Worm (Caenorhabditis elegans) whole organism, L3 larva: Measurements from ENCODE around the gene E04D5.5.
A peak's percentile ranks its signal among the peaks of the same experiment; 100 is the strongest.

Experiments used
- ZK546.5 ChIP-seq: sonication (generic microtip); optimal IDR thresholded peaks from 2 replicates; lab custom pipeline; 2017; ENCODE audit warnings: missing biosample characterization, missing genetic modification characterization
- aly-2 ChIP-seq: fragments of 150-350 bp; optimal IDR thresholded peaks from 2 replicates; lab custom pipeline; 2014; ENCODE audit warnings: missing biosample characterization, missing genetic modification characterization
- ama-1 ChIP-seq: fragments of 150-350 bp; optimal IDR thresholded peaks from 2 replicates; lab custom pipeline; 2018
- ceh-16 ChIP-seq: sonication (generic microtip); optimal IDR thresholded peaks from 2 replicates; lab custom pipeline; 2017; ENCODE audit warnings: missing biosample characterization, missing genetic modification characterization
- ceh-28 ChIP-seq: fragments of 150-350 bp; optimal IDR thresholded peaks from 2 replicates; lab custom pipeline; 2014; ENCODE audit warnings: missing biosample characterization, missing genetic modification reagents, missing genetic modification characterization
- egl-27 ChIP-seq: sonication (generic microtip); optimal IDR thresholded peaks from 4 replicates; lab custom pipeline; 2017; ENCODE audit warnings: missing biosample characterization, missing genetic modification reagents, missing genetic modification characterization
- egl-5 ChIP-seq: fragments of 150-350 bp; optimal IDR thresholded peaks from 2 replicates; lab custom pipeline; 2017; ENCODE audit warnings: missing biosample characterization, missing genetic modification reagents, missing genetic modification characterization, inconsistent platforms
- elt-2 ChIP-seq: sonication (generic microtip); optimal IDR thresholded peaks from 2 replicates; lab custom pipeline; 2016; ENCODE audit warnings: missing genetic modification reagents, mild to moderate bottlenecking, missing genetic modification characterization, missing compliant biosample characterization
- elt-3 ChIP-seq, 3 experiments: fragments of 150-350 bp in 1 of 3; sonication (generic microtip) in 2 of 3; optimal IDR thresholded peaks; 2 replicates in 2 of 3; 4 replicates in 1 of 3; lab custom pipeline; 2014 to 2017; ENCODE audit warnings: missing biosample characterization in 3 of 3, missing genetic modification characterization in 3 of 3
- eor-1 ChIP-seq, 2 experiments: fragments of 150-350 bp; optimal IDR thresholded peaks; 2 replicates each; lab custom pipeline; 2014 to 2018; ENCODE audit warnings: missing biosample characterization in 2 of 2, missing genetic modification characterization in 2 of 2
- fkh-10 ChIP-seq: sonication (generic microtip); optimal IDR thresholded peaks from 2 replicates; lab custom pipeline; 2017; ENCODE audit warnings: missing biosample characterization, missing genetic modification reagents, missing genetic modification characterization
- jun-1 ChIP-seq: fragments of 150-350 bp; optimal IDR thresholded peaks from 2 replicates; lab custom pipeline; 2014; ENCODE audit warnings: missing biosample characterization, missing genetic modification reagents, missing genetic modification characterization
- lin-15B ChIP-seq: fragments of 150-350 bp; optimal IDR thresholded peaks from 2 replicates; lab custom pipeline; 2014; ENCODE audit warnings: missing biosample characterization, missing genetic modification characterization
- lin-39 ChIP-seq: fragments of 150-350 bp; optimal IDR thresholded peaks from 2 replicates; lab custom pipeline; 2018; ENCODE audit warnings: missing biosample characterization, missing genetic modification reagents, missing genetic modification characterization
- lsy-12 ChIP-seq: sonication (generic microtip); optimal IDR thresholded peaks from 2 replicates; lab custom pipeline; 2016; ENCODE audit warnings: mild to moderate bottlenecking, missing genetic modification characterization, missing compliant biosample characterization
- mdl-1 ChIP-seq: fragments of 150-350 bp; optimal IDR thresholded peaks from 2 replicates; lab custom pipeline; 2014; ENCODE audit warnings: missing biosample characterization, missing genetic modification characterization
- mml-1 ChIP-seq: fragments of 150-350 bp; sonication (generic microtip); optimal IDR thresholded peaks from 3 replicates; lab custom pipeline; 2014; ENCODE audit warnings: missing biosample characterization, missing genetic modification characterization
- nfya-1 ChIP-seq: sonication (generic microtip); optimal IDR thresholded peaks from 2 replicates; lab custom pipeline; 2017; ENCODE audit warnings: missing genetic modification characterization, mild to moderate bottlenecking, missing compliant biosample characterization, antibody characterized with exemption, moderate library complexity; ENCODE audit not compliant: insufficient read depth
- nhr-11 ChIP-seq: fragments of 150-350 bp; optimal IDR thresholded peaks from 2 replicates; lab custom pipeline; 2014; ENCODE audit warnings: missing biosample characterization, missing genetic modification characterization
- nhr-23 ChIP-seq: fragments of 150-350 bp; optimal IDR thresholded peaks from 2 replicates; lab custom pipeline; 2014; ENCODE audit warnings: missing biosample characterization, missing genetic modification reagents, missing genetic modification characterization
- nhr-237 ChIP-seq: fragments of 150-350 bp; optimal IDR thresholded peaks from 2 replicates; lab custom pipeline; 2014; ENCODE audit warnings: missing biosample characterization, missing genetic modification characterization
- nhr-25 ChIP-seq: sonication (generic microtip); optimal IDR thresholded peaks from 2 replicates; lab custom pipeline; 2017; ENCODE audit warnings: missing biosample characterization, missing genetic modification characterization
- nhr-77 ChIP-seq: fragments of 150-350 bp; optimal IDR thresholded peaks from 2 replicates; lab custom pipeline; 2014; ENCODE audit warnings: missing biosample characterization, missing genetic modification characterization
- pha-4 ChIP-seq: fragments of 150-350 bp; optimal IDR thresholded peaks from 2 replicates; lab custom pipeline; 2014; ENCODE audit warnings: missing biosample characterization, missing genetic modification reagents, missing genetic modification characterization
- pqm-1 ChIP-seq: fragments of 150-350 bp; optimal IDR thresholded peaks from 2 replicates; lab custom pipeline; 2017; ENCODE audit warnings: missing biosample characterization, missing genetic modification characterization, inconsistent platforms
- sea-2 ChIP-seq: fragments of 150-350 bp; sonication (generic microtip); optimal IDR thresholded peaks from 4 replicates; lab custom pipeline; 2014; ENCODE audit warnings: missing biosample characterization, missing genetic modification reagents, missing genetic modification characterization
- skn-1 ChIP-seq: fragments of 150-350 bp; optimal IDR thresholded peaks from 2 replicates; lab custom pipeline; 2014; ENCODE audit warnings: missing biosample characterization, missing genetic modification characterization
- tbx-2 ChIP-seq: sonication (generic microtip); optimal IDR thresholded peaks from 2 replicates; lab custom pipeline; 2016; ENCODE audit warnings: mild to moderate bottlenecking, missing genetic modification characterization, missing compliant biosample characterization
- unc-62 ChIP-seq: fragments of 150-350 bp; sonication (generic microtip); optimal IDR thresholded peaks from 4 replicates; lab custom pipeline; 2014; ENCODE audit warnings: missing biosample characterization, missing genetic modification reagents, missing genetic modification characterization
- zag-1 ChIP-seq: fragments of 150-350 bp; optimal IDR thresholded peaks from 2 replicates; lab custom pipeline; 2014; ENCODE audit warnings: missing biosample characterization, missing genetic modification characterization
- ztf-11 ChIP-seq: fragments of 150-350 bp; optimal IDR thresholded peaks from 2 replicates; lab custom pipeline; 2014; ENCODE audit warnings: missing biosample characterization, missing genetic modification characterization

Gene E04D5.5

DNA sequence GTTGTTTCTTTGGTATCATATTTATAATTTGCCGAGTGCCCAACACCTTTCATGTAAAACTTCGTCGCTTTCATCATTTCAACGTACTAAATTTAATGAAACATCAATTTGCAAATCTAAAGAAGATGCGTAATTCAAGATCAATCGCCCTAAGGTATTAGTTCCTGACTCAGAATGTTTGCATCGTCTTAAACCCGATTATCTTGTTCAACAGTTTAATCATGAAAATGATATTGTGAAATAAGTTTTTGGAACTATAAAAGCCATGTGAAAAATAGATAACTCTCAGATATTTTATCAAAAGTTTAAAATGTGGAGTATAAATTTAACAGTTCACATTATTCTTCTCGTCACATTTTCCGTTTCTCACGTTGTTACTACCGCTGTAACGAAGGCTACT is 28.9 kb downstream of the E04D5.5 start, which contains the start of gene E04D5.4:
Gene E04D5.4, plus strand, starts transcription at position 301 of the 400 bp plus-strand sequence.
- TF ChIP-seq lin-39 (tag; lab: Kevin White, UChicago) (no peak), ztf-11 (tag; lab: Kevin White, UChicago) (no peak), ZK546.5 (tag; lab: Kevin White, UChicago) (no peak), nhr-77 (tag; lab: Kevin White, UChicago) (no peak), sea-2 (GFP tag; lab: Kevin White, UChicago) (no peak), mml-1 (no peak), egl-5 (tag; lab: Kevin White, UChicago) (no peak), elt-3 (tag; optimal IDR thresholded peaks at IDR 0.05; lab: Kevin White, UChicago) (no peak), unc-62 (no peak), eor-1 (tag; optimal IDR thresholded peaks at IDR 0.05; lab: Kevin White, UChicago) (no peak), nhr-11 (tag; lab: Kevin White, UChicago) (no peak), nfya-1 (tag; lab: Kevin White, UChicago) (no peak), nhr-237 (tag; lab: Kevin White, UChicago) (no peak), jun-1 (no peak), zag-1 (tag; lab: Kevin White, UChicago) (no peak), skn-1 (tag; lab: Kevin White, UChicago) (no peak), aly-2 (tag; lab: Kevin White, UChicago) (no peak), lsy-12 (tag; lab: Kevin White, UChicago) (no peak), egl-27 (tag; lab: Kevin White, UChicago) (no peak), ceh-28 (tag; lab: Kevin White, UChicago) (no peak)

ce11 chrII:10442846-10443245 is 31.8 kb downstream of the E04D5.5 start, which contains the start of gene ZK673.1:
Gene ZK673.1, plus strand, starts transcription at chrII:10443146.
- TF ChIP-seq elt-2 (tag; lab: Kevin White, UChicago): peak; percentile 2

DNA sequence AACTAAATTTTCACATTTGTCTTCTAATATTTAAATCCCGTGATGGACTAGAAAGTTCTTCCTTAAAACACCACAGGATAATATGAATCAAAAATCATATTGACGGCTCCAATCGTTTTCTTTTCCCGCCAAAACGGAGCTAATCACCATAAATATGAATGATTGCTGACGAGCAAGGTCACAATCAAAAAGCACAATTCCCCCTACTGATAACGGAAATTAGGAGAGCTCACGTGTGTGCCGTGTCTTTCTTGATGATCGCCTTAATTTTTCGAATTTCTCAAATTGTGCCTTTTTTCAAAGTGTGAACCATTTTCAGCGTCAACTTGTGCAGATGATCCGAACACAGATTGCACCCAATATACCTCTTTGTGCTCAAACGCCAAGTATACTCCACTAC is 32.8 kb downstream of the E04D5.5 start:
- TF ChIP-seq ZK546.5 (tag; lab: Kevin White, UChicago) (no peak), elt-2 (tag; lab: Kevin White, UChicago) (peak; percentile 83), pqm-1 (tag; lab: Kevin White, UChicago) (peak; percentile 72)

DNA sequence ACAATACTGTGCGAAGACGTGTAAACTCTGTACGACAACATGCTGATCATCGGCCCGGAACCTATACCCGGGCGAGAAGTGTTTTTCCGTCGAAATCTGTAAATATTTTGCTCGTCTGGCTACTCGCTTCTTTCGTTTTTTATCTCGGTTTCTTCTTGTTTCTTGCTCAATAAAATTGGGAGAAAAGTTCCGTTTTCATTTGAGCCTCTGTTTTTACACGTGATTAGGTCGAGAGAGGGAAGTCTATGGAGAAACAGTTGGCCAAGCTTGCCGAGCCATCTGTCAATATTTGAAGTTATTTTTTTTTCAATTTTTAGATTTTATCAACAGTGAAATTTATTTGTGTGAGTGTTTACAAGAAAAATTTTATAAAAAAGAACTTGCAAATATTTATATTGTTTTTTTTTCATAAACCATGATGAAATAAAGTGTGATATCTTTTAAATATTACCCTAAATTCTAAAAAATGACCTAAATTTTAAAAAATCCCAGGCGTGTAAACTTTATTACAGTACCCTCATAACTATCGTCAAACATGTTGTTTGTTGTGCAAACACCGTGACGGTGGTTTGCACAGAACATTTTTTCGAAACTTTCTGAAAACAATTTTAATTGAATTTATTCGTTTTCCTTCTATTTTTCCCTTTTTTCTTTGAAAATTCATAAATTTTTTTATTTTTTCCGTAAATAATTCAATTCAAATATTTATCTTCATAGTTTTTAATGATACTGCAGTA is 34.0 kb downstream of the E04D5.5 start:
- no peak for TF ChIP-seq nhr-23 (tag; lab: Kevin White, UChicago)
- no peak for TF ChIP-seq tbx-2 (tag; lab: Kevin White, UChicago)
- no peak for TF ChIP-seq ceh-16 (tag; lab: Kevin White, UChicago)
- TF ChIP-seq nhr-25 (tag; lab: Kevin White, UChicago): no peak
- TF ChIP-seq mdl-1 (tag; lab: Kevin White, UChicago): no peak
- no peak for TF ChIP-seq elt-2 (tag; lab: Kevin White, UChicago)
- TF ChIP-seq aly-2 (tag; lab: Kevin White, UChicago): no peak
- peak; percentile 1 for TF ChIP-seq lin-15B (tag; lab: Kevin White, UChicago)
- TF ChIP-seq pha-4: peak; percentile 83
- no peak for TF ChIP-seq sea-2 (GFP tag; lab: Kevin White, UChicago)
- TF ChIP-seq zag-1 (tag; lab: Kevin White, UChicago): no peak
- TF ChIP-seq egl-5 (tag; lab: Kevin White, UChicago): peak; percentile 14

DNA sequence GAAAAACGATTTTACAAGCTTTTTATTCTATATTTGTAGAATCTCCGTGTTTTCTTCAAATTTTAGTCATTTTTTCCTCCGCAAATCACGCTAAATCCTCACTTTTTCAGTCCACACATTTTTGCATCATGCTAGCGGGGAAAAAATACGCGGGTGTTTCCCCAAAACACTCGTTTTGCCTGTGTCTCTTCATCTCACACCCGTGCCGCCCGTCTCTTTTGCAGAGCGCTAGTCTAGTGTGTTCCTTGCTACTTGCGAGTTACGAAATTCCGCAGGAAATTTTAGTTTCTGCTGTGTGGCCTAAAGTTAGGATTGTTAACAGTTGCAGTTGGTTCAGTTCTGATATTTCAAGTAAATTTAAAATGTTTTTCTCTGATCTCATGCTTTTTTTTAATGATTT is 34.6 kb downstream of the E04D5.5 start:
- TF ChIP-seq ama-1 (lab: Kevin White, UChicago): peak; percentile 1
- TF ChIP-seq lin-15B (tag; lab: Kevin White, UChicago): peak; percentile 30
- no peak for TF ChIP-seq pqm-1 (tag; lab: Kevin White, UChicago)
- peak; percentile 1 for TF ChIP-seq fkh-10 (GFP tag; lab: Kevin White, UChicago)
- TF ChIP-seq nfya-1 (tag; lab: Kevin White, UChicago): peak; percentile 25
- TF ChIP-seq nhr-25 (tag; lab: Kevin White, UChicago): peak; percentile 27
